Fruit fly (Drosophila melanogaster): ENCODE data around the gene CG31697.

- TF ChIP-seq chinmo (GFP tag; IDR thresholded peaks at IDR 0.05; ENCODE audit: partially characterized antibody) (no peak), psq (GFP tag; optimal IDR thresholded peaks at IDR 0.05) (no peak), ken (GFP tag; IDR thresholded peaks at IDR 0.05) (no peak), fu2 (GFP tag; optimal IDR thresholded peaks at IDR 0.05) (no peak), CG2875 (GFP tag; optimal IDR thresholded peaks at IDR 0.05) (no peak), btn (GFP tag; optimal IDR thresholded peaks at IDR 0.05) (no peak)
Observed at dm6 chr2L:19530092-19530491, 5.2 kb upstream of the CG31697 start, which contains the start of gene CG10165.

All from whole organism, embryonic.